Worm (Caenorhabditis elegans): Measurements from ENCODE around the gene spat-3.
A peak's percentile ranks its signal among the peaks of the same experiment; 100 is the strongest.

Gene spat-3

ce11 chrX:4649097-4649496, 43.4 kb upstream of the spat-3 start, which contains the start of gene ent-5:
Gene ent-5, minus strand, starts transcription at chrX:4649197.
- TF ChIP-seq jun-1 (tag; optimal IDR thresholded peaks at IDR 0.05) (no peak), zip-11 (GFP tag; IDR thresholded peaks at IDR 0.05) (no peak), lin-38 (GFP tag; IDR thresholded peaks at IDR 0.05) (no peak), daf-12 (tag; optimal IDR thresholded peaks at IDR 0.05) (no peak), ctbp-1 (GFP tag; IDR thresholded peaks at IDR 0.05) (no peak), zfp-2 (tag; optimal IDR thresholded peaks at IDR 0.05) (no peak), daf-8 (GFP tag; IDR thresholded peaks at IDR 0.05) (no peak), aha-1 (tag) (no peak), Y75B8A.6 (GFP tag; IDR thresholded peaks at IDR 0.05) (no peak), unc-39 (tag; optimal IDR thresholded peaks at IDR 0.05) (no peak)

- no peak for TF ChIP-seq nhr-6 (tag; optimal IDR thresholded peaks at IDR 0.05)
- TF ChIP-seq snpc-4 (tag; optimal IDR thresholded peaks at IDR 0.05), result no peak
- TF ChIP-seq daf-16 (GFP tag; optimal IDR thresholded peaks at IDR 0.05), result no peak
- TF ChIP-seq daf-16 (tag; optimal IDR thresholded peaks at IDR 0.05), result no peak
- TF ChIP-seq nhr-77 (tag; optimal IDR thresholded peaks at IDR 0.05), result no peak
- TF ChIP-seq nhr-42 (GFP tag; IDR thresholded peaks at IDR 0.05), result no peak
- no peak for TF ChIP-seq unc-62 (GFP tag; optimal IDR thresholded peaks at IDR 0.05 in 1 of 2)
- no peak for TF ChIP-seq unc-62 (tag; optimal IDR thresholded peaks at IDR 0.05)
- TF ChIP-seq Y5F2A.4 (GFP tag; optimal IDR thresholded peaks at IDR 0.05), result no peak
- TF ChIP-seq mdt-29 (GFP tag; IDR thresholded peaks at IDR 0.05), result no peak
- no peak for TF ChIP-seq ceh-32 (tag; optimal IDR thresholded peaks at IDR 0.05; ENCODE audit: poor library complexity)
- no peak for TF ChIP-seq Y48G9A.11 (GFP tag; IDR thresholded peaks at IDR 0.05)
- TF ChIP-seq pha-4 (GFP tag; IDR thresholded peaks at IDR 0.05), result no peak
- no peak for TF ChIP-seq pha-4 (tag; optimal IDR thresholded peaks at IDR 0.05)
- no peak for TF ChIP-seq ztf-7 (tag; optimal IDR thresholded peaks at IDR 0.05)
- TF ChIP-seq hmg-1.1 (GFP tag; IDR thresholded peaks at IDR 0.05), result no peak
- TF ChIP-seq dmd-9 (GFP tag; IDR thresholded peaks at IDR 0.05), result no peak
- no peak for TF ChIP-seq ztf-11 (tag; optimal IDR thresholded peaks at IDR 0.05)
Observed at ce11 chrX:4647104-4647503, 41.4 kb upstream of the spat-3 start, which contains the start of gene C46C11.4. Gene C46C11.4, minus strand, starts transcription at chrX:4647204.

- peak in 1 of 2 experiments; percentile 42 for TF ChIP-seq hif-1 (tag; optimal IDR thresholded peaks at IDR 0.05)
- no peak for TF ChIP-seq attf-4 (tag; optimal IDR thresholded peaks at IDR 0.05)
Observed at ce11 chrX:4636821-4637220, 31.1 kb upstream of the spat-3 start, which contains the start of gene hosl-1. Gene hosl-1, plus strand, starts transcription at chrX:4637121.

- peak; percentile 64 for TF ChIP-seq dmd-6 (GFP tag; IDR thresholded peaks at IDR 0.05)
- TF ChIP-seq R02D3.7 (tag; optimal IDR thresholded peaks at IDR 0.05), result no peak
- TF ChIP-seq zfp-2 (tag; optimal IDR thresholded peaks at IDR 0.05), result no peak
- no peak for TF ChIP-seq tag-97 (GFP tag; IDR thresholded peaks at IDR 0.05)
- TF ChIP-seq nhr-28 (tag; optimal IDR thresholded peaks at IDR 0.05), result peak; percentile 52
- peak; percentile 20 for TF ChIP-seq dve-1 (tag; optimal IDR thresholded peaks at IDR 0.05; ENCODE audit: insufficient read depth)
- TF ChIP-seq ztf-11 (tag; optimal IDR thresholded peaks at IDR 0.05), result no peak
- no peak for TF ChIP-seq daf-19 (GFP tag; conservative IDR thresholded peaks at IDR 0.05)
- peak; percentile 9 for TF ChIP-seq hlh-11 (tag; optimal IDR thresholded peaks at IDR 0.05)
Observed at ce11 chrX:4636143-4636542, 30.4 kb upstream of the spat-3 start.

ce11 chrX:4635643-4636042, 29.9 kb upstream of the spat-3 start:
- no peak for TF ChIP-seq vab-7 (GFP tag; IDR thresholded peaks at IDR 0.05)
- peak; percentile 33 for TF ChIP-seq mep-1 (tag; optimal IDR thresholded peaks at IDR 0.05)
- no peak for TF ChIP-seq mdt-29 (GFP tag; IDR thresholded peaks at IDR 0.05)
- no peak for TF ChIP-seq unc-130 (GFP tag; optimal IDR thresholded peaks at IDR 0.05)
- TF ChIP-seq hif-1 (tag; optimal IDR thresholded peaks at IDR 0.05), result no peak
- TF ChIP-seq daf-16 (GFP tag; optimal IDR thresholded peaks at IDR 0.05), result no peak
- TF ChIP-seq daf-16 (tag; optimal IDR thresholded peaks at IDR 0.05), result no peak
- TF ChIP-seq rbr-2 (tag; optimal IDR thresholded peaks at IDR 0.05), result peak; percentile 10
- no peak for TF ChIP-seq dmd-8 (GFP tag; IDR thresholded peaks at IDR 0.05)
- no peak for TF ChIP-seq zip-11 (GFP tag; IDR thresholded peaks at IDR 0.05)
- TF ChIP-seq egl-43 (GFP tag; IDR thresholded peaks at IDR 0.05), result peak; percentile 53; the same call in 1 of the 2 replicates
- TF ChIP-seq ceh-20 (GFP tag; IDR thresholded peaks at IDR 0.05), result peak; percentile 15; the same call in 1 of the 2 replicates
- no peak for TF ChIP-seq zag-1 (tag; optimal IDR thresholded peaks at IDR 0.05)
- TF ChIP-seq lim-7 (GFP tag; IDR thresholded peaks at IDR 0.05), result no peak
- peak; percentile 58 for TF ChIP-seq mes-2 (tag; optimal IDR thresholded peaks at IDR 0.05; ENCODE audit: poor library complexity, severe bottlenecking)
- TF ChIP-seq madf-9 (GFP tag; conservative IDR thresholded peaks at IDR 0.05), result no peak
